Fruit fly (Drosophila melanogaster): ENCODE measurements around the gene Dref.
A peak's percentile ranks its signal among the peaks of the same experiment; 100 is the strongest.

Dref gene

DNA sequence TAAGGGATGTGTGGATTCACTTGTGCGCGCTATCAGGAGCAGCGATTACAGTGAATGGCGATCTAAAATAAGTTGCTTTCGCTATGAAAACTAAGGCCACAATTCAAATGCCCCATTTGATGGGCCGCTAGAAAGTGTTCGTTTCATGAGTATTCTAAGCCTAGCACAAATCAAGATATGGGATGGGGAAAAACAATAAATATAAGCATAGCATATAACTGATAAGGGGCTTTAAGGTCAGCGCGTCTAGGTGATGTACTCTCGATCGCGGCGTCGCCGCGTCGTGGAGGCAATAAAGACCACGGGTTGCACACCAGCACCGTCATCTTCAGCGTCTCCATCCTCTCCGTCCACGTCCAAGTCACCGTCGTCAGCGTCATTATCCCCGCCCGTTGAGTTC is 6.3 kb downstream of the Dref start:
- no peak for TF ChIP-seq CG6808 (GFP tag; optimal IDR thresholded peaks at IDR 0.05)
- TF ChIP-seq svp (GFP tag): peak; percentile 95

DNA sequence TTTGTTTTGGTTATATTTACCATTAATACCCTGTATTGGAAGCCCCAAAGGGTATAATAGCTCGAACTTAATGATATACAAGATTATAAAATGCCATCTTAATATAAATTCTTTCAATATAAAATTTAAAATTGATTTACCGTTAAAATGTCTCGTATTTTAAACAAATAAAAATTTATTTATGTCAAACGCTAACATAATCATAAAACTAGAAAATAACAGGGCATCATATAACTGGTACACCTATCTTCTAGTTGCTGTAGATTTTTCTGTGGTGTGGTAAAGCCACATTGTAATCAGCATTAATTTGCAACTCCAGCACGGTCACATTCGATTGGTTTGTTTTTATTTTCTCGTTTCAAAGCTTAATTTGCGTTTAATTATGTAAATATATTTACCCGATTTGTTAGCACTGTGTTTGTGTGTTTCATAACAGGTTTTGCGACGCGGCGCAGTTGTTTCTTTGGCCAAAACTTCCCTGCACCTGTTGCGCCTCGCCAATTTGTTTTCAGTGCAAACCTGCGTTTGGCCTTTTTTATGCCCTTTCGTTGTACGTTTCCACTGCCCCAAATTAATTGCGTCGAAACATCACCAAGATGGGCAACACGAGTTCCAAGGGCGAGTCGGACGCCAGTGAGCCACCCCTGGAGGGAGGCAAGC is 9.9 kb downstream of the Dref start, which contains the start of the genes CG4658 and CG5846:
Gene CG4658 (plus strand): TSS at position 140 of the 660 bp plus-strand sequence.
Gene CG5846 (minus strand): TSS at position 245 of the 660 bp plus-strand sequence.
- TF ChIP-seq fd59A (GFP tag; optimal IDR thresholded peaks at IDR 0.05): peak; percentile 74
- no peak for TF ChIP-seq CG9139 (GFP tag; optimal IDR thresholded peaks at IDR 0.05)
- peak; percentile 93 for TF ChIP-seq CG6792 (GFP tag; optimal IDR thresholded peaks at IDR 0.05)
- peak; percentile 90 for TF ChIP-seq CG11294 (GFP tag; IDR thresholded peaks at IDR 0.05)
- TF ChIP-seq CG32006 (GFP tag; optimal IDR thresholded peaks at IDR 0.05): peak; percentile 90
- TF ChIP-seq dac (GFP tag; optimal IDR thresholded peaks at IDR 0.05): peak; percentile 50
- TF ChIP-seq Hr4 (GFP tag; optimal IDR thresholded peaks at IDR 0.05): peak; percentile 91
- TF ChIP-seq CG10631 (GFP tag; optimal IDR thresholded peaks at IDR 0.05): peak; percentile 93
- TF ChIP-seq Sox102F (GFP tag; optimal IDR thresholded peaks at IDR 0.05): peak; percentile 90
- peak; percentile 91 for TF ChIP-seq fkh (GFP tag; optimal IDR thresholded peaks at IDR 0.05)
- peak; percentile 95 for TF ChIP-seq CG34406 (GFP tag; optimal IDR thresholded peaks at IDR 0.05)
- TF ChIP-seq Hr38 (GFP tag; optimal IDR thresholded peaks at IDR 0.05): no peak
- TF ChIP-seq achi (GFP tag; optimal IDR thresholded peaks at IDR 0.05): peak; percentile 93
- TF ChIP-seq vri (GFP tag; optimal IDR thresholded peaks at IDR 0.05): peak; percentile 88
- peak; percentile 92 for TF ChIP-seq topi (GFP tag; optimal IDR thresholded peaks at IDR 0.05)
- TF ChIP-seq CG15336 (GFP tag; IDR thresholded peaks at IDR 0.05): peak; percentile 95
- peak; percentile 92 for TF ChIP-seq CG3032 (tag; optimal IDR thresholded peaks at IDR 0.05)
- TF ChIP-seq CG6163 (GFP tag; IDR thresholded peaks at IDR 0.05): peak; percentile 92
- TF ChIP-seq CG7368 (GFP tag; optimal IDR thresholded peaks at IDR 0.05): peak; percentile 90
- TF ChIP-seq svp (GFP tag): peak; percentile 95
- TF ChIP-seq salr (GFP tag; optimal IDR thresholded peaks at IDR 0.05): peak in 1 of 2 experiments; percentile 43
- TF ChIP-seq Met (GFP tag; optimal IDR thresholded peaks at IDR 0.05): peak; percentile 96
- TF ChIP-seq Sox15 (GFP tag; optimal IDR thresholded peaks at IDR 0.05): peak; percentile 86
- no peak for TF ChIP-seq CG6276 (GFP tag; optimal IDR thresholded peaks at IDR 0.05)
- peak; percentile 91 for TF ChIP-seq net (GFP tag; optimal IDR thresholded peaks at IDR 0.05)
- no peak for TF ChIP-seq Eip93F (GFP tag; optimal IDR thresholded peaks at IDR 0.05)
- no peak for TF ChIP-seq CG16779 (tag; optimal IDR thresholded peaks at IDR 0.05)
- TF ChIP-seq acj6 (GFP tag; optimal IDR thresholded peaks at IDR 0.05): peak; percentile 93
- peak; percentile 93 for TF ChIP-seq Smox (GFP tag; optimal IDR thresholded peaks at IDR 0.05)
- peak; percentile 94 for TF ChIP-seq dsx (GFP tag; optimal IDR thresholded peaks at IDR 0.05; ENCODE audit: poor library complexity, severe bottlenecking)
- peak; percentile 90 for TF ChIP-seq CG10669 (GFP tag; optimal IDR thresholded peaks at IDR 0.05)
- TF ChIP-seq Hr39 (GFP tag; optimal IDR thresholded peaks at IDR 0.05): peak; percentile 90
- TF ChIP-seq CG8319 (GFP tag; optimal IDR thresholded peaks at IDR 0.05): peak; percentile 79
- peak; percentile 90 for TF ChIP-seq CG11762 (GFP tag; optimal IDR thresholded peaks at IDR 0.05; ENCODE audit: insufficient read depth)
- TF ChIP-seq OdsH (GFP tag; optimal IDR thresholded peaks at IDR 0.05): peak; percentile 96
- no peak for TF ChIP-seq spab (GFP tag; optimal IDR thresholded peaks at IDR 0.05)
- TF ChIP-seq ss (GFP tag; optimal IDR thresholded peaks at IDR 0.05): peak in 1 of 2 experiments; percentile 78
- peak; percentile 93 for TF ChIP-seq CG31627 (GFP tag; optimal IDR thresholded peaks at IDR 0.05)
- TF ChIP-seq CG8119 (GFP tag; IDR thresholded peaks at IDR 0.05): peak; percentile 95
- peak; percentile 67 for TF ChIP-seq fd85E (GFP tag; optimal IDR thresholded peaks at IDR 0.05)
- TF ChIP-seq Ets21C (GFP tag; optimal IDR thresholded peaks at IDR 0.05): peak; percentile 86
- TF ChIP-seq cyc (GFP tag; optimal IDR thresholded peaks at IDR 0.05): peak; percentile 92
- TF ChIP-seq eg (GFP tag; IDR thresholded peaks at IDR 0.05): peak; percentile 96
- peak; percentile 82 for TF ChIP-seq CG1621 (tag; optimal IDR thresholded peaks at IDR 0.05)
- TF ChIP-seq CG4318 (GFP tag; optimal IDR thresholded peaks at IDR 0.05): no peak
- peak; percentile 74 for TF ChIP-seq CG6808 (GFP tag; optimal IDR thresholded peaks at IDR 0.05)
- TF ChIP-seq CG3919 (GFP tag; optimal IDR thresholded peaks at IDR 0.05): peak; percentile 94
- peak; percentile 98 for TF ChIP-seq Eip78C (GFP tag)
